Worm (Caenorhabditis elegans): Measurements from ENCODE around the gene C16E9.2.

The C16E9.2 gene

ce11 chrX:6899848-6900247 is 35.7 kb upstream of the C16E9.2 start, which contains the start of gene F14B8.4:
F14B8.4 (minus strand) TSS chrX:6899948.
- TF ChIP-seq fkh-10 (GFP tag; optimal IDR thresholded peaks at IDR 0.05) (no peak), fos-1 (tag; optimal IDR thresholded peaks at IDR 0.05) (no peak), nhr-85 (tag) (peak; percentile 53)

- TF ChIP-seq mdl-1 (tag; optimal IDR thresholded peaks at IDR 0.05) (no peak), nhr-90 (tag; optimal IDR thresholded peaks at IDR 0.05; ENCODE audit: poor library complexity) (no peak), fos-1 (tag; optimal IDR thresholded peaks at IDR 0.05) (no peak), snu-23 (GFP tag; optimal IDR thresholded peaks at IDR 0.05) (no peak), hpl-2 (GFP tag; optimal IDR thresholded peaks at IDR 0.05) (no peak), hlh-17 (GFP tag; optimal IDR thresholded peaks at IDR 0.05; ENCODE audit: borderline replicate concordance) (no peak), fkh-10 (GFP tag; optimal IDR thresholded peaks at IDR 0.05) (no peak), pax-3 (tag; optimal IDR thresholded peaks at IDR 0.05) (no peak), ets-5 (GFP tag; IDR thresholded peaks at IDR 0.05) (no peak), C16A3.4 (tag; optimal IDR thresholded peaks at IDR 0.05) (no peak), irx-1 (tag; optimal IDR thresholded peaks at IDR 0.05) (no peak), ztf-11 (tag; optimal IDR thresholded peaks at IDR 0.05) (no peak)
These were observed 34.5 kb upstream of the C16E9.2 start, which contains the start of gene pes-23 for ce11 chrX:6901078-6901477. pes-23 (plus strand) TSS chrX:6901378.

ce11 chrX:6902958-6903357 is 32.6 kb upstream of the C16E9.2 start:
- TF ChIP-seq swsn-7 (tag; optimal IDR thresholded peaks at IDR 0.05) (peak; percentile 51), unc-86 (tag; optimal IDR thresholded peaks at IDR 0.05) (no peak), nhr-47 (tag; optimal IDR thresholded peaks at IDR 0.05) (peak; percentile 71), ama-1 (optimal IDR thresholded peaks at IDR 0.05) (no peak), nhr-90 (tag; optimal IDR thresholded peaks at IDR 0.05; ENCODE audit: poor library complexity) (peak; percentile 61), egl-13 (tag; optimal IDR thresholded peaks at IDR 0.05) (no peak), blmp-1 (tag; optimal IDR thresholded peaks at IDR 0.05) (peak; percentile 9), ceh-90 (tag; optimal IDR thresholded peaks at IDR 0.05) (no peak), aha-1 (tag; optimal IDR thresholded peaks at IDR 0.05) (no peak), mep-1 (tag; optimal IDR thresholded peaks at IDR 0.05) (peak; percentile 31), nhr-11 (tag; optimal IDR thresholded peaks at IDR 0.05) (no peak), nhr-12 (tag; optimal IDR thresholded peaks at IDR 0.05) (no peak), elt-3 (tag; optimal IDR thresholded peaks at IDR 0.05) (peak in 1 of 6 experiments; percentile 26), fkh-4 (tag; optimal IDR thresholded peaks at IDR 0.05; ENCODE audit: borderline replicate concordance) (no peak), lir-3 (tag; optimal IDR thresholded peaks at IDR 0.05; ENCODE audit: poor library complexity) (peak; percentile 36), snu-23 (GFP tag; optimal IDR thresholded peaks at IDR 0.05) (peak; percentile 73), ces-1 (GFP tag; optimal IDR thresholded peaks at IDR 0.05) (no peak), ztf-11 (tag; optimal IDR thresholded peaks at IDR 0.05) (no peak), tbx-2 (tag; optimal IDR thresholded peaks at IDR 0.05) (peak; percentile 42), nhr-85 (tag) (peak; percentile 72), rnt-1 (tag; optimal IDR thresholded peaks at IDR 0.05) (peak; percentile 75), tlp-1 (tag; optimal IDR thresholded peaks at IDR 0.05) (no peak), dsc-1 (tag; optimal IDR thresholded peaks at IDR 0.05) (peak; percentile 68), egl-27 (tag; optimal IDR thresholded peaks at IDR 0.05) (no peak), fkh-10 (GFP tag; optimal IDR thresholded peaks at IDR 0.05) (no peak), nhr-237 (tag; optimal IDR thresholded peaks at IDR 0.05) (no peak), grh-1 (GFP tag; IDR thresholded peaks at IDR 0.05) (no peak), ceh-8 (GFP tag; optimal IDR thresholded peaks at IDR 0.05) (no peak), unc-62 (GFP tag; optimal IDR thresholded peaks at IDR 0.05) (no peak), nhr-71 (tag; optimal IDR thresholded peaks at IDR 0.05) (peak; percentile 77), nhr-19 (GFP tag; conservative IDR thresholded peaks at IDR 0.05) (peak; percentile 65), C16A3.4 (tag; optimal IDR thresholded peaks at IDR 0.05) (peak; percentile 68), vab-15 (tag; optimal IDR thresholded peaks at IDR 0.05) (no peak), lin-14 (GFP tag; optimal IDR thresholded peaks at IDR 0.05) (peak; percentile 65), unc-130 (tag; optimal IDR thresholded peaks at IDR 0.05) (peak; percentile 15), nhr-20 (tag; optimal IDR thresholded peaks at IDR 0.05) (peak; percentile 62), C34B4.2 (tag; optimal IDR thresholded peaks at IDR 0.05) (no peak), lin-15B (tag; optimal IDR thresholded peaks at IDR 0.05) (no peak), skn-1 (tag; optimal IDR thresholded peaks at IDR 0.05) (peak; percentile 26), elt-2 (tag; optimal IDR thresholded peaks at IDR 0.05) (peak; percentile 36), pax-3 (tag; optimal IDR thresholded peaks at IDR 0.05) (no peak), unc-98 (GFP tag; IDR thresholded peaks at IDR 0.05) (no peak), ets-5 (GFP tag; IDR thresholded peaks at IDR 0.05) (no peak)
